Fruit fly (Drosophila melanogaster) whole organism, prepupa: ENCODE data around the gene slou.

Experiments used
- CG6276 ChIP-seq: fragments of 200-800 bp; sonication (Bioruptor generic); optimal IDR thresholded peaks from 2 replicates; lab custom pipeline; 2017; ENCODE audit warnings: missing biosample characterization, mild to moderate bottlenecking, missing genetic modification characterization
- CG8319 ChIP-seq: fragments of 200-800 bp; sonication (Bioruptor generic); optimal IDR thresholded peaks from 3 replicates; lab custom pipeline; 2016; ENCODE audit warnings: missing biosample characterization, missing genetic modification characterization
- CG8632 ChIP-seq: fragments of 200-800 bp; sonication (Bioruptor generic); optimal IDR thresholded peaks from 3 replicates; lab custom pipeline; 2016; ENCODE audit warnings: missing biosample characterization, missing genetic modification characterization
- CG9139 ChIP-seq: fragments of 200-800 bp; sonication (Bioruptor generic); optimal IDR thresholded peaks from 3 replicates; lab custom pipeline; 2017; ENCODE audit warnings: missing biosample characterization, mild to moderate bottlenecking, missing genetic modification characterization
- Sox15 ChIP-seq: fragments of 200-800 bp; sonication (Bioruptor generic); optimal IDR thresholded peaks from 3 replicates; lab custom pipeline; 2016; ENCODE audit warnings: missing biosample characterization, missing genetic modification characterization
- acj6 ChIP-seq: fragments of 200-800 bp; sonication (Bioruptor generic); optimal IDR thresholded peaks from 3 replicates; lab custom pipeline; 2016; ENCODE audit warnings: missing biosample characterization, missing genetic modification characterization
- lz ChIP-seq: fragments of 200-800 bp; sonication (Bioruptor generic); optimal IDR thresholded peaks from 3 replicates; lab custom pipeline; 2016; ENCODE audit warnings: missing biosample characterization, missing genetic modification characterization

DNA sequence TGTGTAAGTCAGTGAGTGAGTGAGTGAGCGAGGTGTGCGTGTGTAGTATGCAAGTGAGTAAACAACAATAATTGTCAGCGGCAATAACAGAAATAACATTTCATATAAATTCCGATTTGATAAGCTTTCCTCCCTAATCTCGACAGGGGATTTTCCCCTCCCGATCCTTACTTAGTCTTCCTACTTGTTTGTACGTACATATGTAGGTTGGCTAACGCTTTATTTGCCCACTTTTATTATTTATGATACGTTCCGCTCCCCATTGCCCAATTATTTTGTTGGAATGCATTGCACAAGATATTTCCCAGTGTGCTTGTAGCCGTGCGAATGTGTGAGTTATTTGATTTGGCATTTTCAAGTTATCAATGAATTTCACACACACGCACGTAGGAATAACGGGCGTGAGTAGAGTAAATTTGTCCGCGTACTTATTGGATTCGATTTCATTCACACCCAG, 33.2 kb upstream of the slou start:
- TF ChIP-seq Sox15 (no peak), lz (GFP tag; lab: Kevin White, UChicago) (no peak), CG8632 (GFP tag; lab: Kevin White, UChicago) (no peak), CG6276 (GFP tag; lab: Kevin White, UChicago) (no peak), acj6 (GFP tag; lab: Kevin White, UChicago) (no peak), CG8319 (GFP tag; lab: Kevin White, UChicago) (no peak), CG9139 (GFP tag; lab: Kevin White, UChicago) (no peak)
